Worm (Caenorhabditis elegans) whole organism, L1 larva: ENCODE measurements around the gene srw-97.
"Not testable (repeated sequence)": the region's sequence is repeated elsewhere in the genome, so short reads cannot be mapped to it uniquely, and the experiment has no call there.

Experiments
- ceh-8 ChIP-seq: fragments of 200-800 bp; sonication (Bioruptor generic); optimal IDR thresholded peaks from 2 replicates; lab custom pipeline; 2018; ENCODE audit warnings: mild to moderate bottlenecking, missing genetic modification characterization, moderate library complexity, missing compliant biosample characterization
- ceh-82 ChIP-seq, 3 experiments: fragments of 150-350 bp in 1 of 3; sonication (generic microtip) in 2 of 3; optimal IDR thresholded peaks; 2 replicates each; lab custom pipeline; 2014 to 2017; ENCODE audit warnings: missing biosample characterization in 3 of 3, missing genetic modification characterization in 3 of 3
- ceh-88 ChIP-seq: fragments of 200-800 bp; sonication (Bioruptor generic); IDR thresholded peaks from 2 replicates; pipeline ENCODE4 v1.3.6; 2022; ENCODE audit warnings: missing genetic modification characterization, missing compliant biosample characterization
- ceh-90 ChIP-seq: sonication (generic microtip); optimal IDR thresholded peaks from 2 replicates; lab custom pipeline; 2016; ENCODE audit warnings: missing genetic modification characterization, missing compliant biosample characterization
- efl-1 ChIP-seq, 4 experiments: fragments of 150-350 bp; optimal IDR thresholded peaks in 3 of 4; peaks in 1 of 4; 1 replicate in 1 of 4; 2 replicates in 3 of 4; lab custom pipeline; 2014; ENCODE audit warnings: missing biosample characterization in 2 of 4, missing genetic modification characterization in 2 of 4, missing genetic modification reagents in 2 of 4
- elt-2 ChIP-seq: sonication (generic microtip); optimal IDR thresholded peaks from 2 replicates; lab custom pipeline; 2016; ENCODE audit warnings: missing genetic modification characterization, mild to moderate bottlenecking, inconsistent platforms, missing compliant biosample characterization, missing genetic modification reagents
- fkh-10 ChIP-seq: sonication (generic microtip); optimal IDR thresholded peaks from 2 replicates; lab custom pipeline; 2017; ENCODE audit warnings: missing biosample characterization, missing genetic modification reagents, missing genetic modification characterization
- fkh-4 ChIP-seq: sonication (generic microtip); optimal IDR thresholded peaks from 2 replicates; lab custom pipeline; 2016; ENCODE audit warnings: missing compliant biosample characterization, missing genetic modification characterization, borderline replicate concordance
- hlh-17 ChIP-seq: fragments of 200-800 bp; sonication (Bioruptor generic); optimal IDR thresholded peaks from 2 replicates; lab custom pipeline; 2018; ENCODE audit warnings: missing genetic modification characterization, mild to moderate bottlenecking, missing compliant biosample characterization, moderate library complexity, borderline replicate concordance
- hlh-4 ChIP-seq: sonication (generic microtip); optimal IDR thresholded peaks from 2 replicates; lab custom pipeline; 2016; ENCODE audit warnings: mild to moderate bottlenecking, missing genetic modification characterization, missing compliant biosample characterization
- hpl-2 ChIP-seq: fragments of 150-350 bp; optimal IDR thresholded peaks from 2 replicates; lab custom pipeline; 2014; ENCODE audit warnings: missing biosample characterization, missing genetic modification reagents, missing genetic modification characterization
- irx-1 ChIP-seq: sonication (generic microtip); optimal IDR thresholded peaks from 2 replicates; lab custom pipeline; 2016; ENCODE audit warnings: missing genetic modification characterization, missing compliant biosample characterization
- isw-1 ChIP-seq: fragments of 200-800 bp; sonication (Bioruptor generic); IDR thresholded peaks from 2 replicates; pipeline ENCODE4 v1.3.6; 2022; ENCODE audit warnings: missing genetic modification characterization, missing compliant biosample characterization
- jun-1 ChIP-seq: fragments of 150-350 bp; optimal IDR thresholded peaks from 2 replicates; lab custom pipeline; 2014; ENCODE audit warnings: missing biosample characterization, missing genetic modification reagents, missing genetic modification characterization
- lin-13 ChIP-seq: fragments of 150-350 bp; optimal IDR thresholded peaks from 2 replicates; lab custom pipeline; 2014; ENCODE audit warnings: missing biosample characterization, missing genetic modification reagents, missing genetic modification characterization
- lin-15B ChIP-seq: fragments of 150-350 bp; sonication (generic microtip); optimal IDR thresholded peaks from 3 replicates; lab custom pipeline; 2014; ENCODE audit warnings: missing biosample characterization, missing genetic modification characterization
- lin-35 ChIP-seq, 2 experiments: fragments of 150-350 bp; optimal IDR thresholded peaks; 2 replicates each; lab custom pipeline; 2014; ENCODE audit warnings: missing biosample characterization in 2 of 2, missing genetic modification characterization in 2 of 2, missing genetic modification reagents in 2 of 2
- lir-3 ChIP-seq: sonication (generic microtip); optimal IDR thresholded peaks from 2 replicates; lab custom pipeline; 2016; ENCODE audit warnings: mild to moderate bottlenecking, missing genetic modification characterization, moderate library complexity, missing compliant biosample characterization; ENCODE audit not compliant: poor library complexity
- lsy-2 ChIP-seq, 2 experiments: fragments of 150-350 bp; optimal IDR thresholded peaks; 2 replicates each; lab custom pipeline; 2014; ENCODE audit warnings: missing biosample characterization in 2 of 2, missing genetic modification characterization in 2 of 2
- mdl-1 ChIP-seq, 2 experiments: fragments of 150-350 bp; optimal IDR thresholded peaks; 2 replicates each; lab custom pipeline; 2014 to 2017; ENCODE audit warnings: missing biosample characterization in 2 of 2, missing genetic modification characterization in 2 of 2, inconsistent platforms in 1 of 2
- nhr-11 ChIP-seq: fragments of 150-350 bp; optimal IDR thresholded peaks from 2 replicates; lab custom pipeline; 2014; ENCODE audit warnings: missing biosample characterization, missing genetic modification characterization
- nhr-12 ChIP-seq: sonication (generic microtip); optimal IDR thresholded peaks from 2 replicates; lab custom pipeline; 2017; ENCODE audit warnings: missing biosample characterization, missing genetic modification characterization
- nhr-19 ChIP-seq: fragments of 200-800 bp; sonication (Bioruptor generic); conservative IDR thresholded peaks from 2 replicates; pipeline ENCODE4 v1.3.6; 2022; ENCODE audit warnings: missing genetic modification characterization, missing compliant biosample characterization
- nhr-237 ChIP-seq: fragments of 150-350 bp; optimal IDR thresholded peaks from 2 replicates; lab custom pipeline; 2014; ENCODE audit warnings: missing biosample characterization, missing genetic modification characterization
- nhr-28 ChIP-seq: fragments of 150-350 bp; optimal IDR thresholded peaks from 2 replicates; lab custom pipeline; 2014; ENCODE audit warnings: missing biosample characterization, missing genetic modification characterization
- nhr-47 ChIP-seq: sonication (generic microtip); optimal IDR thresholded peaks from 2 replicates; lab custom pipeline; 2016; ENCODE audit warnings: mild to moderate bottlenecking, missing genetic modification characterization, moderate library complexity, missing compliant biosample characterization
- nhr-84 ChIP-seq: sonication (generic microtip); optimal IDR thresholded peaks from 2 replicates; lab custom pipeline; 2017; ENCODE audit warnings: missing biosample characterization, missing genetic modification characterization
- nhr-85 ChIP-seq: sonication (generic microtip); peaks from one replicate; lab custom pipeline; 2016; ENCODE audit warnings: missing genetic modification characterization, inconsistent platforms, missing compliant biosample characterization
- pax-3 ChIP-seq: fragments of 200-800 bp; sonication (Bioruptor generic); optimal IDR thresholded peaks from 2 replicates; lab custom pipeline; 2018; ENCODE audit warnings: mild to moderate bottlenecking, missing genetic modification characterization, moderate library complexity, missing compliant biosample characterization
- snu-23 ChIP-seq: sonication (generic microtip); optimal IDR thresholded peaks from 2 replicates; lab custom pipeline; 2016; ENCODE audit warnings: missing genetic modification characterization, missing compliant biosample characterization
- sptf-1 ChIP-seq: fragments of 150-350 bp; optimal IDR thresholded peaks from 2 replicates; lab custom pipeline; 2014; ENCODE audit warnings: missing biosample characterization, missing genetic modification characterization
- swsn-7 ChIP-seq: sonication (generic microtip); optimal IDR thresholded peaks from 2 replicates; lab custom pipeline; 2016; ENCODE audit warnings: missing genetic modification characterization, missing compliant biosample characterization
- tlp-1 ChIP-seq: fragments of 150-350 bp; optimal IDR thresholded peaks from 2 replicates; lab custom pipeline; 2014; ENCODE audit warnings: missing biosample characterization, missing genetic modification characterization
- unc-30 ChIP-seq: sonication (generic microtip); optimal IDR thresholded peaks from 2 replicates; lab custom pipeline; 2017; ENCODE audit warnings: missing biosample characterization, missing genetic modification characterization
- unc-62 ChIP-seq: fragments of 150-350 bp; optimal IDR thresholded peaks from 2 replicates; lab custom pipeline; 2014; ENCODE audit warnings: missing biosample characterization, missing genetic modification reagents, missing genetic modification characterization
- xbp-1 ChIP-seq: sonication (generic microtip); optimal IDR thresholded peaks from 2 replicates; lab custom pipeline; 2016; ENCODE audit warnings: missing genetic modification characterization, missing compliant biosample characterization
- ztf-4 ChIP-seq: fragments of 150-350 bp; optimal IDR thresholded peaks from 2 replicates; lab custom pipeline; 2014; ENCODE audit warnings: missing biosample characterization, missing genetic modification characterization

srw-97 gene

DNA sequence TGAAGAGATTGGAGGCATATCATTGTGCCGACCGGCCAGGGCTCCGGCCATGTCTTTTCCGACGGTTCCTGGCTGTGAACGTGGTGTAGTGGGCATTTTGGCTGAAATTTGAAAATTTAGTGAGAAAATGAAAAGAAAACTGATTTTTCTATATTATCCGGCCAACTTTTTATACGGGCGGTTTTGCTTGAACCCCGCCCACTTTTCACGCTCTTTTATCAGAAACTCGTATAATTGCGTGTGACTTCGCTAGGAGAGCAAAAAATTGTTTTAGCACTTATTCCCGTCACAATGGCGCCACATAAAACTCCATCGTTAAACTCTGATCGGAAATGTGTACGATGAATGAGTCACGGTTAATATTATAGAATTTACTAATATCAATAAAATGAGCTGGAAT is 36.6 kb downstream of the srw-97 start, which contains the start of gene C08E3.13:
Gene C08E3.13 (minus strand): TSS at position 101 of the 400 bp plus-strand sequence.
- not testable (repeated sequence) for TF ChIP-seq efl-1 (optimal IDR thresholded peaks at IDR 0.05; lab: Kevin White, UChicago); efl-1 (GFP tag; optimal IDR thresholded peaks at IDR 0.05 in 1 of 2; lab: Kevin White, UChicago); hlh-4 (tag; lab: Kevin White, UChicago); ceh-82 (tag; optimal IDR thresholded peaks at IDR 0.05; lab: Kevin White, UChicago)

DNA sequence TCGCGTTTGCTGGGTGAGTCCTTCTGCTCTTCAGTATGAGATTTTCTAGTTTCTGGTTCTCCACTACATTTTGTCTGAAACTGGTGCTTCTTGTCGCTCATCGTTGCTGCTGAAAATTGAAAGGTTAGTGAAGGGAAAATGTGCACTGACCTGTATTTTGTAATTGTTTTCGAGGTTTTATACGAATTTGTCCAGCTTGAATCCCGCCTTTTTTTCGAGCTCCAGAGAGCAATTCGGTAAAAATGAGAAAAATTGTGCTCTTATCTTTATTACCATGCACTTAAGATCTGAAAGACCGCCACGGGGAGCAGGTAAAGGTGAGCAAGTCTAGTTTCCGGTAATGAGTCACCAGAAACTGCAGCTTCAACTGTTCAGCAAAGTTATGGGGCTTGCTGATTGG is 41.0 kb downstream of the srw-97 start, which contains the start of gene C08E3.15:
Gene C08E3.15 (minus strand): TSS at position 101 of the 400 bp plus-strand sequence.
- peak in 1 of 2 experiments; percentile 6 for TF ChIP-seq lsy-2 (tag; optimal IDR thresholded peaks at IDR 0.05; lab: Kevin White, UChicago)

DNA sequence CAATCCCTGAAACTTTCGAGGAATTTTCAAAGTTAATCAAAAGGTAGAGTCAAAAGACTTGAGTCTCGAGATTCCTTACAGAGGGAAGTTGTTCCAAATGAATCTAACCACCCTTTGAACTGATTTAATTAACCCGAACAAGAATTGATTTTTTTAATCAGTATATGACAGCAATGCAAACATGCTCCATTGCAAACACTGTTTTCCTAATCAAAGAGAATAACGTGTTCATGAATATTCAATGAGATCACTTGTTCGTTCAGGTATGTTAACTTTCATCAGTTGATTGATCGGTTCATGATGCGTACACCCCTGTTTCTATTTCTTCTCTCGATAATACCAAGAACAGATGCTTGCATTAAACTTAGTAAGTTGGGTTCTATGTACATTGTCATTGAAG is 43.1 kb downstream of the srw-97 start, which contains the start of gene C08E3.14:
Gene C08E3.14 (plus strand): TSS at position 301 of the 400 bp plus-strand sequence.
- TF ChIP-seq efl-1 (optimal IDR thresholded peaks at IDR 0.05; lab: Kevin White, UChicago) (no peak), efl-1 (GFP tag; optimal IDR thresholded peaks at IDR 0.05 in 1 of 2; lab: Kevin White, UChicago) (peak in 1 of 2 experiments; percentile 84), lin-13 (GFP tag; lab: Kevin White, UChicago) (no peak), snu-23 (GFP tag; lab: Kevin White, UChicago) (no peak), nhr-237 (tag; lab: Kevin White, UChicago) (no peak), xbp-1 (no peak)
- TF ChIP-seq, all 84 proteins: peak for 1

DNA sequence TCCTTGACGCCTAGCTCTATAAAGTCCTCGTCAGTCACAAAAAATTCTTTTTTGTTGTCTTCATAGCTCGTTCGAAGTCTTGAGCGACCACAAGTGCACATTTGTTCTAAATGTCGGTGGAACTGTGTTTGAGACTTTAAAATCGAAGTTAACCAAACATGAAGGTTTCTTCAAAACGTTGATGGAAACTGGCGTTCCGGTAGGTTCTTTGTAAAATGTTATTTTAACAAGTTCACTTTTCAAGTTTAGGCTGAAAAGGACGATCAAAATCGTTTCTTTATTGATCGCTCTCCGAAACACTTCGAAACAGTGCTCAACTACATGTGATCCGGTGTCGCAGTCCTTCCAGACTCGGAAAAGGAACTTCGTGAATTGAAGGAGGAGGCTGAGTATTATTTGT is 44.2 kb downstream of the srw-97 start, which contains the start of gene fbxa-160:
Gene fbxa-160 (minus strand): TSS at position 101 of the 400 bp plus-strand sequence.
- TF ChIP-seq hpl-2 (GFP tag; lab: Kevin White, UChicago): no peak
- no peak for TF ChIP-seq nhr-12
- no peak for TF ChIP-seq snu-23 (GFP tag; lab: Kevin White, UChicago)
- TF ChIP-seq nhr-47 (tag; lab: Kevin White, UChicago): no peak
- no peak for TF ChIP-seq isw-1
- no peak for TF ChIP-seq ceh-90
- no peak for TF ChIP-seq jun-1 (tag; lab: Kevin White, UChicago)
- TF ChIP-seq nhr-85 (tag; lab: Kevin White, UChicago): no peak
- no peak for TF ChIP-seq pax-3 (tag; lab: Kevin White, UChicago)
- no peak for TF ChIP-seq lin-15B (tag; lab: Kevin White, UChicago)
- TF ChIP-seq nhr-11 (tag; lab: Kevin White, UChicago): no peak
- TF ChIP-seq hlh-4 (tag; lab: Kevin White, UChicago): no peak
- TF ChIP-seq mdl-1 (tag; optimal IDR thresholded peaks at IDR 0.05; lab: Kevin White, UChicago): no peak
- no peak for TF ChIP-seq irx-1
- no peak for TF ChIP-seq unc-62 (GFP tag; lab: Kevin White, UChicago)
- TF ChIP-seq lir-3: no peak
- TF ChIP-seq fkh-10: no peak

DNA sequence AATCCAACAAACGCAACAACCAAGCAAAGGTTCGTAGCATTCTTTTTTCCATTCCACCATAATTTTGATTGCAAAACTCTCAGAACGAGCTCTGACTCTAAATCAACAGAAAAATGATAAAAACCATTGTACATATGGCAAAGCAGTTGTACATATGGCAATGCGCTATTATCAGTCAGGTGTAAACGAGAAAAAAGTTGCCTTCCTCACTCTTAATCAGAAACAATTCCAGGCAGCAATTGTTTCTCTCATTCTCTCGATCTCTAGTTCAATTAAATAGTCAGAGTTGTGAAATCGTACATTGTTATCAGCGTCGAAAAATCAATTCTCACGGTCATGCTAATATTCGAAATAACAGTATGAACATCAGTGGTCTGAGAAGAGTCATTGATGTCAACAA is 47.0 kb downstream of the srw-97 start:
- TF ChIP-seq lin-35 (GFP tag; optimal IDR thresholded peaks at IDR 0.05; lab: Kevin White, UChicago) (peak in 1 of 2 experiments; percentile 32), nhr-28 (tag; lab: Kevin White, UChicago) (no peak), elt-2 (peak; percentile 90), jun-1 (tag; lab: Kevin White, UChicago) (peak; percentile 44)

DNA sequence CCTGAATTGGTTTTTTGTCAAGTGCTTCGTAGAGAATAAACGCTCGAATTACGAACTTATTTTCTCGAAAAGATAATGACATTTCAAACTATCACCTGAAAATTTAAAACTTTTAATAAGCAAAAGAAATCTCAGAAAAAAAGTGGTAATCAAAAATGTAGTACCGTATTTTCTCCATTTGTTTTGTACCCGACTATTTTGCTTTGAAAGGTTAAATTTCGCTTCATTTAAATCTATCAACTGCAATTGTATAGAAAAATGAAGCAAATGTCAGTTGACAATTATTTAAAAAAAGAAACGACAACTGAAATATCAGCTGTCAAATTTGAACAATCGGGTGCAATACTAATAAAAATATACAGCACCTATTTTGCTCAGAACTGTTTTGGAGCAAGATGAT is 47.6 kb downstream of the srw-97 start, which contains the start of gene fbxa-158:
Gene fbxa-158 (minus strand): TSS at position 101 of the 400 bp plus-strand sequence.
- TF ChIP-seq xbp-1 (no peak), nhr-84 (tag; lab: Kevin White, UChicago) (no peak), fkh-4 (tag; lab: Kevin White, UChicago) (no peak), ceh-8 (no peak)

DNA sequence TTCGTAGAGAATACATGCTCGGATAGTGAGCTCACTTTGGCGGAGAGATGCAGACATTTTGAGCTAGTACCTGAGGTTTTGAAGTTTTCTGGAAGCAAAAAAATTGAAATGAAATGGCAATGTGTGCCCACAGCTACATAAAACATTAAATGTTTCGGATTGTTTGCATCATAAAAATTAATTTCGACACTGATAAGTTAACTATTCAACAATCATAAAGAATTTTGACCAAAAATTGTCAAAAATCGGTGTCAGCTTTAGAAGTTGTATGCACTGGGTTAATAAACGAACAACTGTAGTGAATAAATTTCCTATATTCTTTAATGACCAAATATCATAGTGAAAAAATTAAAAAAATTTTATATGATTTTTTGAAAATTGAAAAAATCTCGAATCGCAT is 49.9 kb downstream of the srw-97 start, which contains the start of gene fbxa-166:
Gene fbxa-166 (minus strand): TSS at position 101 of the 400 bp plus-strand sequence.
- TF ChIP-seq sptf-1 (tag; lab: Kevin White, UChicago) (no peak), swsn-7 (tag; lab: Kevin White, UChicago) (no peak), ceh-90 (no peak), hlh-17 (no peak), ceh-88 (GFP tag; lab: Robert Waterston, UW) (no peak), nhr-19 (GFP tag; lab: Robert Waterston, UW) (no peak), xbp-1 (no peak), ztf-4 (tag; lab: Kevin White, UChicago) (no peak), tlp-1 (tag; lab: Kevin White, UChicago) (no peak), pax-3 (tag; lab: Kevin White, UChicago) (no peak), unc-30 (tag; lab: Kevin White, UChicago) (no peak), hlh-4 (tag; lab: Kevin White, UChicago) (no peak), nhr-47 (tag; lab: Kevin White, UChicago) (no peak)
